Worm (Caenorhabditis elegans) whole organism, L2 larva: ENCODE data around the gene cra-1.

Source experiments
- C34F6.9 ChIP-seq: fragments of 150-350 bp; optimal IDR thresholded peaks from 2 replicates; lab custom pipeline; 2014; ENCODE audit warnings: missing biosample characterization, missing genetic modification characterization
- F13H6.1 ChIP-seq: sonication (generic microtip); optimal IDR thresholded peaks from 2 replicates; lab custom pipeline; 2016; ENCODE audit warnings: missing genetic modification characterization, missing compliant biosample characterization
- R02D3.7 ChIP-seq: fragments of 150-350 bp; optimal IDR thresholded peaks from 2 replicates; lab custom pipeline; 2014; ENCODE audit warnings: missing biosample characterization, missing genetic modification characterization
- alr-1 ChIP-seq: fragments of 150-350 bp; optimal IDR thresholded peaks from 2 replicates; lab custom pipeline; 2014; ENCODE audit warnings: missing biosample characterization, missing genetic modification characterization
- aly-2 ChIP-seq: fragments of 150-350 bp; optimal IDR thresholded peaks from 2 replicates; lab custom pipeline; 2014; ENCODE audit warnings: missing biosample characterization, missing genetic modification characterization
- ama-1 ChIP-seq: fragments of 150-350 bp; optimal IDR thresholded peaks from 2 replicates; lab custom pipeline; 2018; ENCODE audit warnings: inconsistent platforms
- blmp-1 ChIP-seq: sonication (generic microtip); optimal IDR thresholded peaks from 2 replicates; lab custom pipeline; 2017; ENCODE audit warnings: missing genetic modification characterization, mild to moderate bottlenecking, missing compliant biosample characterization, antibody characterized with exemption, moderate library complexity; ENCODE audit not compliant: insufficient read depth
- ceh-16 ChIP-seq: fragments of 150-350 bp; optimal IDR thresholded peaks from 2 replicates; lab custom pipeline; 2014; ENCODE audit warnings: missing biosample characterization, missing genetic modification characterization
- ceh-82 ChIP-seq: fragments of 150-350 bp; optimal IDR thresholded peaks from 2 replicates; lab custom pipeline; 2014; ENCODE audit warnings: missing biosample characterization, missing genetic modification characterization
- crh-2 ChIP-seq: sonication (generic microtip); optimal IDR thresholded peaks from 2 replicates; lab custom pipeline; 2017; ENCODE audit warnings: missing biosample characterization, missing genetic modification characterization
- egl-27 ChIP-seq: sonication (generic microtip); optimal IDR thresholded peaks from 3 replicates; lab custom pipeline; 2017; ENCODE audit warnings: missing biosample characterization, missing genetic modification reagents, missing genetic modification characterization
- fos-1 ChIP-seq: fragments of 150-350 bp; optimal IDR thresholded peaks from 2 replicates; lab custom pipeline; 2014; ENCODE audit warnings: missing biosample characterization, missing genetic modification characterization
- gmeb-1 ChIP-seq: fragments of 150-350 bp; optimal IDR thresholded peaks from 2 replicates; lab custom pipeline; 2014; ENCODE audit warnings: missing biosample characterization, missing genetic modification characterization
- lin-11 ChIP-seq: fragments of 150-350 bp; sonication (generic microtip); optimal IDR thresholded peaks from 2 replicates; lab custom pipeline; 2014; ENCODE audit warnings: missing biosample characterization, missing genetic modification characterization, inconsistent platforms, mixed read lengths
- lin-39 ChIP-seq: fragments of 150-350 bp; optimal IDR thresholded peaks from 2 replicates; lab custom pipeline; 2014; ENCODE audit warnings: missing biosample characterization, missing genetic modification reagents, missing genetic modification characterization
- lsy-2 ChIP-seq, 2 experiments: fragments of 150-350 bp in 1 of 2; sonication (generic microtip) in 1 of 2; optimal IDR thresholded peaks; 2 replicates each; lab custom pipeline; 2014 to 2017; ENCODE audit warnings: missing biosample characterization in 2 of 2, missing genetic modification characterization in 2 of 2
- mbf-1 ChIP-seq: sonication (generic microtip); optimal IDR thresholded peaks from 2 replicates; lab custom pipeline; 2017; ENCODE audit warnings: missing biosample characterization, missing genetic modification characterization
- mdl-1 ChIP-seq, 2 experiments: fragments of 150-350 bp in 1 of 2; sonication (generic microtip) in 1 of 2; optimal IDR thresholded peaks; 2 replicates each; lab custom pipeline; 2017; ENCODE audit warnings: missing biosample characterization in 2 of 2, missing genetic modification characterization in 2 of 2
- nhr-11 ChIP-seq: fragments of 150-350 bp; optimal IDR thresholded peaks from 2 replicates; lab custom pipeline; 2014; ENCODE audit warnings: missing biosample characterization, missing genetic modification characterization
- nhr-12 ChIP-seq: fragments of 150-350 bp; optimal IDR thresholded peaks from 2 replicates; lab custom pipeline; 2014; ENCODE audit warnings: missing biosample characterization, missing genetic modification characterization
- nhr-129 ChIP-seq: fragments of 150-350 bp; optimal IDR thresholded peaks from 2 replicates; lab custom pipeline; 2014; ENCODE audit warnings: missing biosample characterization, missing genetic modification characterization
- nhr-21 ChIP-seq: fragments of 150-350 bp; optimal IDR thresholded peaks from 2 replicates; lab custom pipeline; 2014; ENCODE audit warnings: missing biosample characterization, missing genetic modification characterization
- nhr-25 ChIP-seq: fragments of 150-350 bp; sonication (generic microtip); optimal IDR thresholded peaks from 3 replicates; lab custom pipeline; 2014; ENCODE audit warnings: missing biosample characterization, missing genetic modification characterization
- peb-1 ChIP-seq: fragments of 150-350 bp; optimal IDR thresholded peaks from 2 replicates; lab custom pipeline; 2014; ENCODE audit warnings: missing biosample characterization, missing genetic modification characterization
- skn-1 ChIP-seq: sonication (generic microtip); optimal IDR thresholded peaks from 2 replicates; lab custom pipeline; 2017; ENCODE audit warnings: missing biosample characterization, missing genetic modification characterization
- sma-3 ChIP-seq: sonication (generic microtip); optimal IDR thresholded peaks from 2 replicates; lab custom pipeline; 2016; ENCODE audit warnings: missing genetic modification reagents, missing genetic modification characterization, missing compliant biosample characterization
- sma-9 ChIP-seq, 2 experiments: fragments of 150-350 bp in 1 of 2; sonication (generic microtip) in 1 of 2; optimal IDR thresholded peaks; 2 replicates each; lab custom pipeline; 2014 to 2016; ENCODE audit warnings: missing genetic modification characterization in 2 of 2, mild to moderate bottlenecking in 1 of 2, missing biosample characterization in 1 of 2, missing compliant biosample characterization in 1 of 2, missing genetic modification reagents in 1 of 2, moderate library complexity in 1 of 2
- unc-55 ChIP-seq: fragments of 150-350 bp; sonication (generic microtip); optimal IDR thresholded peaks from 3 replicates; lab custom pipeline; 2014; ENCODE audit warnings: missing biosample characterization, missing genetic modification reagents, missing genetic modification characterization
- zag-1 ChIP-seq: fragments of 150-350 bp; optimal IDR thresholded peaks from 2 replicates; lab custom pipeline; 2014; ENCODE audit warnings: missing biosample characterization, missing genetic modification characterization
- ztf-11 ChIP-seq: sonication (generic microtip); optimal IDR thresholded peaks from 2 replicates; lab custom pipeline; 2017; ENCODE audit warnings: missing biosample characterization, missing genetic modification characterization

cra-1 gene

DNA sequence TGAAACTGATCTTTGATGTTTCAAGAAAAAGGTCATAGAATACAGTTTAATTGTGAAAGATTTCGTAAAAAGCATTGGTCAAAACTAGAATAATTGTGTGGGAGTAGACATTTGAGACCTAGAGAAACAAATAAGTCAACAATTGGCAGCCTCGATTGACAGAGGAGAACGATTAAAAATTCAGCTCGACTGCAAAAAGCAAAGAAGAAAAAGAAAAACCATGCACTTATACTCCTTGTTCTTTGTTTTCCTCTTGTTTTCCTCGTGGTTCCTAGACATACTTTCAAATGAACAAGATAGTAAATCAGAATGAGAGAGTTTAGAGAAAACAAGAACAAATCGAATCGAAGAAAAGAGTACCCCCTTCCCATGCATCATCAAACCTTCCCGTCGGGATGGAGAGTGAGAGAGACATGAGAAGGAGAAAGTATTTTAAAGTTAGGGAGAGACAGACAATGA is 11.8 kb downstream of the cra-1 start:
- TF ChIP-seq sma-9 (GFP tag; optimal IDR thresholded peaks at IDR 0.05; lab: Kevin White, UChicago): peak; percentile 78
- no peak for TF ChIP-seq sma-9 (tag; optimal IDR thresholded peaks at IDR 0.05; lab: Kevin White, UChicago)
- peak; percentile 49 for TF ChIP-seq crh-2
- peak; percentile 64 for TF ChIP-seq blmp-1 (tag; lab: Kevin White, UChicago)
- TF ChIP-seq ztf-11 (tag; lab: Kevin White, UChicago): no peak
- peak; percentile 93 for TF ChIP-seq fos-1 (tag; lab: Kevin White, UChicago)
- TF ChIP-seq lin-11 (tag; lab: Kevin White, UChicago): no peak
- no peak for TF ChIP-seq egl-27 (tag; lab: Kevin White, UChicago)
- peak; percentile 54 for TF ChIP-seq C34F6.9
- peak; percentile 61 for TF ChIP-seq gmeb-1 (tag; lab: Kevin White, UChicago)
- TF ChIP-seq nhr-25 (tag; lab: Kevin White, UChicago): peak; percentile 33
- no peak for TF ChIP-seq lin-39
- TF ChIP-seq ceh-82 (tag; lab: Kevin White, UChicago): no peak
- TF ChIP-seq zag-1 (tag; lab: Kevin White, UChicago): no peak
- peak; percentile 2 to 43 for TF ChIP-seq mdl-1 (tag; optimal IDR thresholded peaks at IDR 0.05; lab: Kevin White, UChicago)
- TF ChIP-seq mbf-1 (tag; lab: Kevin White, UChicago): no peak
- peak in 1 of 2 experiments; percentile 55 for TF ChIP-seq lsy-2 (tag; optimal IDR thresholded peaks at IDR 0.05; lab: Kevin White, UChicago)
- peak; percentile 73 for TF ChIP-seq F13H6.1 (tag; lab: Kevin White, UChicago)
- peak; percentile 85 for TF ChIP-seq nhr-129

- TF ChIP-seq aly-2 (tag; lab: Kevin White, UChicago) (no peak), sma-9 (GFP tag; optimal IDR thresholded peaks at IDR 0.05; lab: Kevin White, UChicago) (no peak), sma-9 (tag; optimal IDR thresholded peaks at IDR 0.05; lab: Kevin White, UChicago) (no peak), mdl-1 (tag; optimal IDR thresholded peaks at IDR 0.05; lab: Kevin White, UChicago) (no peak), R02D3.7 (tag; lab: Kevin White, UChicago) (no peak), alr-1 (tag; lab: Kevin White, UChicago) (no peak)
- TF ChIP-seq, all 48 proteins: peak for 0
These were observed 12.6 kb downstream of the cra-1 start, which contains the start of gene zak-1 for ce11 chrIII:6856709-6857108. Gene zak-1, minus strand, starts transcription at chrIII:6856809.

- TF ChIP-seq unc-55 (no peak), sma-3 (no peak), sma-9 (GFP tag; optimal IDR thresholded peaks at IDR 0.05; lab: Kevin White, UChicago) (peak; percentile 85), sma-9 (tag; optimal IDR thresholded peaks at IDR 0.05; lab: Kevin White, UChicago) (no peak), lsy-2 (tag; optimal IDR thresholded peaks at IDR 0.05; lab: Kevin White, UChicago) (no peak), ceh-82 (tag; lab: Kevin White, UChicago) (no peak), blmp-1 (tag; lab: Kevin White, UChicago) (no peak), F13H6.1 (tag; lab: Kevin White, UChicago) (peak; percentile 36), crh-2 (peak; percentile 54), nhr-25 (tag; lab: Kevin White, UChicago) (no peak), lin-39 (no peak), fos-1 (tag; lab: Kevin White, UChicago) (peak; percentile 83), nhr-11 (tag; lab: Kevin White, UChicago) (no peak)
These were observed 19.0 kb downstream of the cra-1 start, which contains the start of gene srv-1 for ce11 chrIII:6850255-6850654. Gene srv-1, plus strand, starts transcription at chrIII:6850385.

DNA sequence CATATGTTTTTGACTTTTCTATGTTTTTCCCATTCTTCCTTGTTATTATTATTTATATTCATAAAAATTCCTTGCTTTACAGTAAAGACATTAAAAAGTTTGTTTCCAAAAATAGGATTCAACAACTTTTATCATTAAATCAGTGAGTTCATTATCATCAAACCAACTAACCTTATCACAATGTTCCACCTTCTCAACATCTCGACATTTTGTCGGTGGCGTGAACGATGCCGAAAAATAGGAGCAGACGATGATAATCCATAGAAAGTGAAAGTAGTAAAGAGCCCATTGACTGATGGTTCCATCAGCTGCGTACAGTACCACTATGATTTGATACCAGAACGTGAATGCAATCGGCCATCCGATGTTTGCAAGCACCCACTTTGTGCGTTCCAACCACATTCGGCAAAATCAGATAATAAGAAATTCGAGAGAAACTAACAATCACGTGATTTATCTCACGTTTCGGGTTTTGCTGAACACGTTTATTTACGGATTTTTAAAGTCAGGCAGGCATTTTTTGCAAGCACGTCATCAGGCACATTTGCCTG is 20.5 kb downstream of the cra-1 start, which contains the start of gene dhhc-5:
dhhc-5 (minus strand) TSS at position 406 of the 551 bp plus-strand sequence.
- no peak for TF ChIP-seq ceh-16 (tag; lab: Kevin White, UChicago)
- TF ChIP-seq blmp-1 (tag; lab: Kevin White, UChicago): no peak
- peak; percentile 21 for TF ChIP-seq fos-1 (tag; lab: Kevin White, UChicago)
- no peak for TF ChIP-seq F13H6.1 (tag; lab: Kevin White, UChicago)
- TF ChIP-seq ama-1: no peak
- TF ChIP-seq alr-1 (tag; lab: Kevin White, UChicago): no peak
- no peak for TF ChIP-seq nhr-21 (tag; lab: Kevin White, UChicago)
- TF ChIP-seq sma-9 (GFP tag; optimal IDR thresholded peaks at IDR 0.05; lab: Kevin White, UChicago): peak; percentile 50
- no peak for TF ChIP-seq sma-9 (tag; optimal IDR thresholded peaks at IDR 0.05; lab: Kevin White, UChicago)
- TF ChIP-seq egl-27 (tag; lab: Kevin White, UChicago): no peak
- no peak for TF ChIP-seq peb-1 (tag; lab: Kevin White, UChicago)
- no peak for TF ChIP-seq mdl-1 (tag; optimal IDR thresholded peaks at IDR 0.05; lab: Kevin White, UChicago)
- no peak for TF ChIP-seq ceh-82 (tag; lab: Kevin White, UChicago)
- TF ChIP-seq nhr-12 (tag; lab: Kevin White, UChicago): no peak

DNA sequence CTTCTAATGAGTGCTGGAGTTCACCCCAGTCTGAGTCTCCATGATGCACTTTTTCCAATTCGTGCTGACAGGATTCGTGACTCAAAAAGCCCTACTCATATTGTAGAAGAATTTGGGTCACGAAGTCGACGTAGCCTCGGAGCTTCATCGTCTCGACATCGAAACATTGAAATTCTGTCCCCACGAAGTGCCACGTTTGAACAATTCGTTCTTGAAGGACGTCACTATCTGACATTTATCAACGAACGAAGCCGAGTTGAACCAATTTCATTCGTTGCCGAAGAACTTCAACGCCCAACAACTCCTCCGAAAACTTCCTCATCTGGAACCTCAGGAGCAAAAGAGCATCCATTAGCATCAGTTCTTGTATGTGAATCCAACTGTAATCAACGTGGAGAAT is 30.2 kb downstream of the cra-1 start:
- TF ChIP-seq R02D3.7 (tag; lab: Kevin White, UChicago): no peak
- no peak for TF ChIP-seq ceh-82 (tag; lab: Kevin White, UChicago)
- no peak for TF ChIP-seq C34F6.9
- TF ChIP-seq gmeb-1 (tag; lab: Kevin White, UChicago): no peak
- no peak for TF ChIP-seq peb-1 (tag; lab: Kevin White, UChicago)
- TF ChIP-seq lin-39: no peak
- no peak for TF ChIP-seq zag-1 (tag; lab: Kevin White, UChicago)
- TF ChIP-seq F13H6.1 (tag; lab: Kevin White, UChicago): no peak
- TF ChIP-seq nhr-25 (tag; lab: Kevin White, UChicago): no peak
- no peak for TF ChIP-seq skn-1 (tag; lab: Kevin White, UChicago)
